Fruit fly (Drosophila melanogaster) S2 (cell line): ENCODE measurements around the gene CG10694.

Experiments
- CG8478 ChIP-seq: fragments of >200 bp; optimal IDR thresholded peaks from 2 replicates; lab custom pipeline; 2018
- CTCF ChIP-seq, 2 experiments: fragments of >200 bp; optimal IDR thresholded peaks; 2 replicates each; lab custom pipeline; 2018

- TF ChIP-seq CTCF (optimal IDR thresholded peaks at IDR 0.05; lab: Kevin White, UChicago), result no peak
- no peak for TF ChIP-seq CG8478 (lab: Kevin White, UChicago)
These were observed 1.8 kb downstream of the CG10694 start, which contains the start of the genes eIF4EHP and CG18428 for dm6 chr3R:24108902-24109389.
